Worm (Caenorhabditis elegans): ENCODE data around the gene EGAP1.1.
A peak's percentile ranks its signal among the peaks of the same experiment; 100 is the strongest.

The EGAP1.1 gene

DNA sequence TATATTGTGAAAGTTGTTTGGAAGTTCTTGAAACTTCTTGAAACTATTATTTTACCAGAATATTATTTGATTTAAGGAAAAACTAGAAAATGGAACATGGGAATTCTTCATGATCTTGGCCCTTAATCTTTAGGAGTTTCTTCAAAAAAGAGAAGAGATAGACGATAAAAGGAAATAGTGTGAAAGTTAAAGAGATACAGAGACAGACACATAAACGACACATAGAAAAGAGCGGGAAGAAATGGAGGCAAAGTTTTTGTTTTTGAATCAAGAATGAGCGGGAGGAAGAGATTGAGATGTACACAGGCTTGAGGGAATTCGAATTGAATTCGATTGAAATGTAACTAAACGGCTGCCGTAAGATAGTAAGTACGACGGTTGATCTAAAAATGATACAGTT lies 39.6 kb downstream of the EGAP1.1 start:
- TF ChIP-seq Y55F3AM.14 (GFP tag; optimal IDR thresholded peaks at IDR 0.05) (peak; percentile 61), unc-55 (GFP tag; optimal IDR thresholded peaks at IDR 0.05) (peak; percentile 30), mbf-1 (tag; optimal IDR thresholded peaks at IDR 0.05) (no peak), lsy-2 (tag; optimal IDR thresholded peaks at IDR 0.05) (peak in 1 of 2 experiments; percentile 9), nhr-23 (tag; optimal IDR thresholded peaks at IDR 0.05) (no peak), C34F6.9 (tag; optimal IDR thresholded peaks at IDR 0.05) (peak; percentile 42), nhr-129 (tag; optimal IDR thresholded peaks at IDR 0.05) (peak; percentile 17)

DNA sequence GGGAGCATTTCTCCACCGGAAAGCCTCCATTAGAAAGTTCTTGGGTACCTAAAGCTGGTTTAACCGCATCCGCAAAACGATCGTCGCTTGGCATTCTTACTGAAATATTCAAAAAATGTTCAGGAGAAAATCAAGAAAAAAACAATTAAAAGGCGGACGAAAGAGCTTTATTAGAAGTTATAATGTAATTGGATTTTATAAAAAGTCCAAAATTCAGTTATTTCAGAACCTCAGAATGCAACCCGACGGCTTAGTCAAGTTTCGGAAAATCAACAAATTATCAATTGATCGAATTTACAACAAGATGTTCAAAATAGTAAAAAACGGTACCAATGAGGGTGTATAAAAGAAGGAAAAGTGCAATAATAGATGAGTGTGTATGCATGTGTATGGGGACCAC lies 41.1 kb downstream of the EGAP1.1 start, which contains the start of gene pxl-1:
Gene pxl-1, minus strand, starts transcription at position 101 of the 400 bp plus-strand sequence.
- no peak for TF ChIP-seq nhr-77 (tag; optimal IDR thresholded peaks at IDR 0.05)
- TF ChIP-seq alr-1 (tag; optimal IDR thresholded peaks at IDR 0.05): no peak
- TF ChIP-seq ama-1 (optimal IDR thresholded peaks at IDR 0.05): no peak
- TF ChIP-seq ztf-4 (tag; optimal IDR thresholded peaks at IDR 0.05): no peak

DNA sequence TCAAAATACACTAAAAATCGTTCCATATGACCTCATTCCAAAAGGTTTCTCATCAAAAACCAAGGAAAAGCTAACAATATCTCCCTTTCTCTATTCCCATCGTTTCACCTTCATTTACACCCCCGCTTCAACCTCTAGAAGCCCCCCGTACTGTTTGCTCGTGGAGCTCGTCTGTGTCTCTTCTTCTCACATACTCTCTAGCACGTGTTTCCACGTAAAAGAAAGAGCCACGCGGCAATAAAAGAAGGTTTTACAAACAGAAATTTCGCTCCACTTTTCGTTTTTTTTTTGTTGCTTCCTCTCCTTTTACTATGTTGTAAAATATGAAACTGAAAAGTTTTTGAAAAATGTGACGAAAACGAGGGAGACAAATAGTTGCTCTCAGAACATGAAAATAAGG lies 44.1 kb downstream of the EGAP1.1 start:
- TF ChIP-seq blmp-1 (tag; optimal IDR thresholded peaks at IDR 0.05; ENCODE audit: insufficient read depth) (no peak), F13H6.1 (tag; optimal IDR thresholded peaks at IDR 0.05) (peak; percentile 31)

DNA sequence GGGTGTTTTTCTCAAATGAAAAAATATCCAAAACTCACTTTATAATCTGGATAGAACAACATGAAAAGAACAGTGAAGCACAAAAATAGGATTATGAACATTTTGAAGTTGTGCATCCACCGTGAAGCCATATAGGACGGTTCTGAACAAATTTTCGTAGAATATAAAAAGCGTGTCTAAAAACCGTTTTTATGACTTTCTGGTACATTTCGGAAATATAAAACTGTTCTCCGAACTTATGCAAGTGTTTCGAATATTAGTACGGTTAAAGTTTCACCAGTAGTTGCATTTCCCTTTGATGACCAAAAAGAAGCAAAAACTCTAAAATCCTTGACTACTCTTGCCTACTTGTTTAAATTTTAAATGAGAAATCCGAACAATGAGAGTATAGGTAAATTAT lies 48.3 kb downstream of the EGAP1.1 start, which contains the start of gene C28H8.8:
Gene C28H8.8, minus strand, starts transcription at position 101 of the 400 bp plus-strand sequence.
- TF ChIP-seq mab-5 (tag; optimal IDR thresholded peaks at IDR 0.05): no peak
- TF ChIP-seq nhr-6 (tag; optimal IDR thresholded peaks at IDR 0.05): no peak
- TF ChIP-seq ceh-82 (tag; optimal IDR thresholded peaks at IDR 0.05): no peak
- TF ChIP-seq snpc-4 (tag; optimal IDR thresholded peaks at IDR 0.05): no peak
- TF ChIP-seq nhr-21 (tag; optimal IDR thresholded peaks at IDR 0.05): no peak
- no peak for TF ChIP-seq ZK546.5 (tag; optimal IDR thresholded peaks at IDR 0.05)
- TF ChIP-seq dmd-4 (tag; optimal IDR thresholded peaks at IDR 0.05): no peak
- no peak for TF ChIP-seq R02D3.7 (tag; optimal IDR thresholded peaks at IDR 0.05)
- no peak for TF ChIP-seq peb-1 (tag; optimal IDR thresholded peaks at IDR 0.05)
- no peak for TF ChIP-seq nhr-77 (tag; optimal IDR thresholded peaks at IDR 0.05)
- no peak for TF ChIP-seq sem-4 (tag; optimal IDR thresholded peaks at IDR 0.05)
- no peak for TF ChIP-seq F13H6.1 (tag; optimal IDR thresholded peaks at IDR 0.05)
- no peak for TF ChIP-seq lin-39 (tag; optimal IDR thresholded peaks at IDR 0.05)
- TF ChIP-seq lin-13 (GFP tag; optimal IDR thresholded peaks at IDR 0.05): no peak
- TF ChIP-seq egl-27 (tag; optimal IDR thresholded peaks at IDR 0.05): no peak

DNA sequence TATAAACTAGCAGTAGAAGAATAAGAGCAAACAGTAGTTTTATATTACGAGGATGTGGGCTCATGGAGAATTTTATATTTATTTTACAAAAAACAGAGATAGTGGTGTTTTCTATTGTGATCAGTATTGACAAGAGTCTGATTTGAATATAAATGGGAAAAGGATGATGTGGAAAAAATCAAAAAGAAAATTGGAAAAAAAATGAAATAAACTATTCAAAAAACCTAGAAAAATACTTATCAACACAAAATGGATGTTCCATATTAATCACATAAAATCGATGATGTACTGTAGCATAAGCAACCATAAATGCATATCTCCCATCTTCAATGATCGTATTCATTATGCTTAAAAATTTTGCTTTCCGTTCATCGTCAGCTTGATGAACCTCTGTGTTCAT lies 50.1 kb downstream of the EGAP1.1 start, which contains the start of gene C28H8.7:
Gene C28H8.7, minus strand, starts transcription at position 101 of the 400 bp plus-strand sequence.
- TF ChIP-seq C34F6.9 (tag; optimal IDR thresholded peaks at IDR 0.05) (no peak), unc-62 (GFP tag; optimal IDR thresholded peaks at IDR 0.05) (no peak), skn-1 (tag; optimal IDR thresholded peaks at IDR 0.05) (no peak)
